Fruit fly (Drosophila melanogaster): ENCODE results near the gene Trl.

Trl gene

DNA sequence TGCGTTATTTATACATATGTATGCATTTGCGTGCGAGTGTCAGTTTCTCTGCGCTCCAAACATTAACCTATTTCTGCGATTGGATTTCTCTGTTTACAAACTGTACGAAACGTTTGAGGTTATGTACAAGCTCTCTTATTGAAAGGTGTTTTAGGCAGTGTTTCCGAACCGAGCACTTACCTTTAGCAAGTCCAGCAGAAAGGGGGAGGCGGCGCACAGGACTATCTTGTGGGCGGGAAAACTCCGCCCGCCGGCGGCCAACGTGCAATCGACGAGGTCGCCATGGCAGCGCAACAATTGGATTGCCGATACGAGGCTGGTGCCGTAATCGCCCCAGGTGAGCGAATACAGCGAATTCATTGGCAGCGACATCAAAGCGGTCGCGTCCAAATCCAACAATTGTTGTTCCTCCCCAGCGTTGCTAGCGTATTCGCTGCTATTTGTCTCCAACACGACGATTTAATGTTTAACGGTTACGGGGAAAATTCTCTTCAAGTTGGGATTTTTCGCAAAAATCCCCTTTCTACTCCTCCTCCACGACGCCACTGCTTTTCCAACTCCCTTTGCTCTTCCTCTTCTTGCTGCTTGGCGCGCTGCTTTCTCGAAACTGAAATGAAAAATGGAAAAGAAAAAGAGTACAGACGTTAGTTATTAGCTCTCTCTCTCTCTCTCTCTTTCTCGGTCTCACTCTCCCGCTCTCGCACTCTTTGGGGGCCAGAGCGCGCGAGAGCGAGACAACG lies 4.0 kb downstream of the Trl start (continued):
- no peak for TF ChIP-seq N (GFP tag; optimal IDR thresholded peaks at IDR 0.05)
- TF ChIP-seq br (GFP tag; optimal IDR thresholded peaks at IDR 0.05), result peak; percentile 84
- TF ChIP-seq h (GFP tag; optimal IDR thresholded peaks at IDR 0.05), result peak; percentile 93

- TF ChIP-seq rgr (GFP tag; optimal IDR thresholded peaks at IDR 0.05) (peak; percentile 81), Vsx2 (GFP tag; optimal IDR thresholded peaks at IDR 0.05; ENCODE audit: partially characterized antibody) (peak; percentile 97), CrebA (GFP tag; optimal IDR thresholded peaks at IDR 0.05; ENCODE audit: borderline replicate concordance) (peak; percentile 88), foxo (GFP tag; optimal IDR thresholded peaks at IDR 0.05) (peak; percentile 29 to 88), usp (GFP tag; optimal IDR thresholded peaks at IDR 0.05) (no peak), dsf (GFP tag; optimal IDR thresholded peaks at IDR 0.05; ENCODE audit: borderline replicate concordance) (peak; percentile 50), Mio (GFP tag; optimal IDR thresholded peaks at IDR 0.05) (peak; percentile 21), ey (GFP tag; optimal IDR thresholded peaks at IDR 0.05) (peak; percentile 88), psq (GFP tag; optimal IDR thresholded peaks at IDR 0.05) (peak; percentile 75), pan (optimal IDR thresholded peaks at IDR 0.05) (no peak), HLH106 (tag; optimal IDR thresholded peaks at IDR 0.05) (peak; percentile 88), woc (GFP tag; optimal IDR thresholded peaks at IDR 0.05) (peak; percentile 80), Rel (GFP tag; optimal IDR thresholded peaks at IDR 0.05) (peak; percentile 63), Rel (tag; optimal IDR thresholded peaks at IDR 0.05) (peak; percentile 39), OdsH (GFP tag; optimal IDR thresholded peaks at IDR 0.05) (peak; percentile 84), N (GFP tag; optimal IDR thresholded peaks at IDR 0.05) (no peak), Abd-B (GFP tag; optimal IDR thresholded peaks at IDR 0.05) (no peak), dmrt93B (GFP tag; optimal IDR thresholded peaks at IDR 0.05) (peak; percentile 84), Jra (GFP tag; optimal IDR thresholded peaks at IDR 0.05) (no peak), Hr78 (GFP tag; optimal IDR thresholded peaks at IDR 0.05) (no peak), br (GFP tag; optimal IDR thresholded peaks at IDR 0.05) (peak; percentile 74), h (GFP tag; optimal IDR thresholded peaks at IDR 0.05) (peak; percentile 89), CG9705 (GFP tag; optimal IDR thresholded peaks at IDR 0.05) (peak; percentile 76), tai (GFP tag; optimal IDR thresholded peaks at IDR 0.05) (peak; percentile 68), Dfd (GFP tag; optimal IDR thresholded peaks at IDR 0.05) (peak; percentile 44), sv (GFP tag; optimal IDR thresholded peaks at IDR 0.05) (peak; percentile 75), brk (GFP tag; optimal IDR thresholded peaks at IDR 0.05) (peak; percentile 53), Dif (GFP tag; optimal IDR thresholded peaks at IDR 0.05; ENCODE audit: partially characterized antibody) (peak; percentile 99), GATAd (GFP tag; optimal IDR thresholded peaks at IDR 0.05) (peak; percentile 12), Hr83 (GFP tag; optimal IDR thresholded peaks at IDR 0.05; ENCODE audit: poor library complexity, severe bottlenecking) (peak; percentile 78), CG32264 (GFP tag; optimal IDR thresholded peaks at IDR 0.05) (peak; percentile 16), fru (GFP tag; optimal IDR thresholded peaks at IDR 0.05) (peak; percentile 84), jim (GFP tag; optimal IDR thresholded peaks at IDR 0.05) (no peak), dl (GFP tag; optimal IDR thresholded peaks at IDR 0.05; ENCODE audit: insufficient read depth in 1 of 2, partially characterized antibody in 2 of 2) (peak; percentile 97 to 98), Myc (optimal IDR thresholded peaks at IDR 0.05) (no peak), sage (GFP tag; optimal IDR thresholded peaks at IDR 0.05) (no peak), Sp1 (GFP tag; optimal IDR thresholded peaks at IDR 0.05) (peak; percentile 85), lola (GFP tag; optimal IDR thresholded peaks at IDR 0.05) (peak; percentile 26), Hnf4 (GFP tag; optimal IDR thresholded peaks at IDR 0.05) (peak; percentile 68)
These were observed 4.7 kb downstream of the Trl start for dm6 chr3L:14755951-14756723.

Measured in whole organism, wandering third instar larva.